Fruit fly (Drosophila melanogaster): ENCODE measurements around the gene Cp7Fb.

The Cp7Fb gene

DNA sequence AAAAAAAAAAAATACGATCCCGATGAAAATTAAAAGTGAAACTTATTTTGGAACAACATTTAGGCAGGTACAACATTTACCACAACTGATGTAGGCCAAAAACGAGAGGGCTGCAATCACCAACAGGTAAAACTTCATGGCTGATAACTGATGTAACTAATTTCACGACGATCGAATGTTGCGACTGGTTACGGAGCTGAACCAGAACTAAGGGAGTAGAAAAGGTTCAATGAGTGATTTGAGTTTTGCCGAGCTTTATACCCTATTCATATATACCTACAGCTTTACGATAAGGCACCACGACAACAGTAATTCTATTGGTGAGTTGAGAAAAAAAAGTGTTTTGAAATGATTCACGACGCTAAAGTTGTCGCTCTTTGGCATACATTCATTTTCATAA, 13.0 kb upstream of the Cp7Fb start, which contains the start of gene CG15347:
Gene CG15347 (minus strand): TSS at position 213 of the 400 bp plus-strand sequence.
- no peak for TF ChIP-seq CG31388 (GFP tag; optimal IDR thresholded peaks at IDR 0.05)
- TF ChIP-seq Asciz (GFP tag; optimal IDR thresholded peaks at IDR 0.05), result no peak
- peak; percentile 10 for TF ChIP-seq lab (GFP tag; optimal IDR thresholded peaks at IDR 0.05)
- no peak for TF ChIP-seq CG11723 (GFP tag; optimal IDR thresholded peaks at IDR 0.05)
- no peak for TF ChIP-seq CG9797 (GFP tag; optimal IDR thresholded peaks at IDR 0.05)
- no peak for TF ChIP-seq Fer3 (tag; optimal IDR thresholded peaks at IDR 0.05)
- no peak for TF ChIP-seq danr (GFP tag; IDR thresholded peaks at IDR 0.05)
- TF ChIP-seq CG4820 (GFP tag; optimal IDR thresholded peaks at IDR 0.05), result no peak
- TF ChIP-seq CG10979 (tag; optimal IDR thresholded peaks at IDR 0.05), result no peak
- peak; percentile 34 for TF ChIP-seq CG34376 (GFP tag; optimal IDR thresholded peaks at IDR 0.05)
- TF ChIP-seq z (GFP tag; IDR thresholded peaks at IDR 0.05), result 0 out of 3 replicates have a peak, but pooled peaks have one; percentile 36
- TF ChIP-seq Hmx (GFP tag; optimal IDR thresholded peaks at IDR 0.05), result no peak
- TF ChIP-seq Dip2 (GFP tag; IDR thresholded peaks at IDR 0.05), result no peak
- TF ChIP-seq Stat92E (GFP tag; optimal IDR thresholded peaks at IDR 0.05), result no peak
- no peak for TF ChIP-seq tap (tag; optimal IDR thresholded peaks at IDR 0.05)
- TF ChIP-seq cato (GFP tag; optimal IDR thresholded peaks at IDR 0.05; ENCODE audit: borderline replicate concordance), result no peak
- TF ChIP-seq so (GFP tag; IDR thresholded peaks at IDR 0.05), result no peak
- TF ChIP-seq grn (GFP tag; optimal IDR thresholded peaks at IDR 0.05), result peak; percentile 9
- no peak for TF ChIP-seq CG17328 (GFP tag; IDR thresholded peaks at IDR 0.05)
- no peak for TF ChIP-seq CG6854 (GFP tag; optimal IDR thresholded peaks at IDR 0.05)
- TF ChIP-seq CG15514 (GFP tag; optimal IDR thresholded peaks at IDR 0.05), result peak; percentile 90
- TF ChIP-seq pzg (GFP tag; optimal IDR thresholded peaks at IDR 0.05), result no peak
- TF ChIP-seq CG10274 (GFP tag; optimal IDR thresholded peaks at IDR 0.05), result no peak
- no peak for TF ChIP-seq HHEX (GFP tag; optimal IDR thresholded peaks at IDR 0.05)
- TF ChIP-seq gro (GFP tag; optimal IDR thresholded peaks at IDR 0.05), result no peak
- no peak for TF ChIP-seq CG32767 (GFP tag; IDR thresholded peaks at IDR 0.05)
- TF ChIP-seq CG18599 (GFP tag; optimal IDR thresholded peaks at IDR 0.05), result no peak
- no peak for TF ChIP-seq CG2678 (tag; optimal IDR thresholded peaks at IDR 0.05)
- TF ChIP-seq dmrt99B (tag; optimal IDR thresholded peaks at IDR 0.05), result no peak
- no peak for TF ChIP-seq CG31224 (GFP tag; IDR thresholded peaks at IDR 0.05)
- no peak for TF ChIP-seq CG17568 (GFP tag; optimal IDR thresholded peaks at IDR 0.05)
- TF ChIP-seq E2f1 (GFP tag; IDR thresholded peaks at IDR 0.05), result no peak
- TF ChIP-seq Pdp1 (GFP tag; optimal IDR thresholded peaks at IDR 0.05), result peak in 1 of 2 experiments; percentile 23
- TF ChIP-seq exex (tag; optimal IDR thresholded peaks at IDR 0.05), result peak; percentile 40
- no peak for TF ChIP-seq ind (GFP tag; optimal IDR thresholded peaks at IDR 0.05)
- TF ChIP-seq chm (GFP tag; IDR thresholded peaks at IDR 0.05), result peak; percentile 36; the same call in 1 of the 2 replicates
- no peak for TF ChIP-seq CG4617 (GFP tag; optimal IDR thresholded peaks at IDR 0.05; ENCODE audit: borderline replicate concordance)
- TF ChIP-seq az2 (GFP tag; optimal IDR thresholded peaks at IDR 0.05), result no peak
- no peak for TF ChIP-seq CG10267 (tag; optimal IDR thresholded peaks at IDR 0.05)
- TF ChIP-seq CG18764 (GFP tag; optimal IDR thresholded peaks at IDR 0.05), result no peak
- TF ChIP-seq CG7786 (GFP tag; optimal IDR thresholded peaks at IDR 0.05), result no peak
- no peak for TF ChIP-seq D19B (GFP tag; optimal IDR thresholded peaks at IDR 0.05)
- TF ChIP-seq CG14050 (GFP tag; IDR thresholded peaks at IDR 0.05), result no peak
- no peak for TF ChIP-seq sd (tag; optimal IDR thresholded peaks at IDR 0.05)

All from whole organism, embryonic.